Worm (Caenorhabditis elegans) whole organism, L4 larva: ENCODE data around the gene ZK742.3.

Experiments
- D1046.2 ChIP-seq: fragments of 200-800 bp; sonication (Bioruptor generic); IDR thresholded peaks from 2 replicates; pipeline ENCODE4 v1.3.6; 2022; ENCODE audit warnings: missing genetic modification characterization, missing compliant biosample characterization
- F10B5.3 ChIP-seq: sonication (generic microtip); optimal IDR thresholded peaks from 2 replicates; lab custom pipeline; 2016; ENCODE audit warnings: mild to moderate bottlenecking, missing genetic modification characterization, missing compliant biosample characterization
- F26F4.8 ChIP-seq: fragments of 200-800 bp; sonication (Bioruptor generic); conservative IDR thresholded peaks from 2 replicates; pipeline ENCODE4 v1.3.6; 2022; ENCODE audit warnings: missing genetic modification characterization, missing compliant biosample characterization
- F44E2.7 ChIP-seq: fragments of 200-800 bp; sonication (Bioruptor generic); IDR thresholded peaks from 2 replicates; pipeline ENCODE4 v2.1.2; 2022; ENCODE audit warnings: missing genetic modification characterization, missing compliant biosample characterization
- F49E8.2 ChIP-seq: sonication (generic microtip); optimal IDR thresholded peaks from 2 replicates; lab custom pipeline; 2016; ENCODE audit warnings: missing compliant biosample characterization, mild to moderate bottlenecking, missing genetic modification characterization, borderline replicate concordance
- R02D3.7 ChIP-seq: fragments of 150-350 bp; sonication (generic microtip); optimal IDR thresholded peaks from 3 replicates; lab custom pipeline; 2014; ENCODE audit warnings: missing biosample characterization, missing genetic modification characterization
- Y48G9A.11 ChIP-seq: fragments of 200-800 bp; sonication (Bioruptor generic); IDR thresholded peaks from 2 replicates; pipeline ENCODE4 v1.3.6; 2022; ENCODE audit warnings: missing genetic modification reagents, missing genetic modification characterization, missing compliant biosample characterization
- Y75B8A.6 ChIP-seq: fragments of 200-800 bp; sonication (Bioruptor generic); IDR thresholded peaks from 2 replicates; pipeline ENCODE4 v1.3.6; 2022; ENCODE audit warnings: missing genetic modification reagents, missing genetic modification characterization, missing compliant biosample characterization
- ZK337.2 ChIP-seq: fragments of 200-800 bp; sonication (Bioruptor generic); IDR thresholded peaks from 2 replicates; pipeline ENCODE4 v1.3.6; 2022; ENCODE audit warnings: missing genetic modification reagents, missing genetic modification characterization, missing compliant biosample characterization
- aha-1 ChIP-seq: fragments of 150-350 bp; peaks from one replicate; lab custom pipeline; 2014; ENCODE audit warnings: missing biosample characterization, missing genetic modification characterization
- aly-2 ChIP-seq: sonication (generic microtip); optimal IDR thresholded peaks from 2 replicates; lab custom pipeline; 2018; ENCODE audit warnings: missing biosample characterization, missing genetic modification characterization
- ama-1 ChIP-seq: fragments of 150-350 bp; optimal IDR thresholded peaks from 2 replicates; lab custom pipeline; 2014; ENCODE audit warnings: inconsistent platforms, mixed read lengths
- arid-1 ChIP-seq: fragments of 200-800 bp; sonication (Bioruptor generic); conservative IDR thresholded peaks from 2 replicates; pipeline ENCODE4 v1.3.6; 2022; ENCODE audit warnings: missing genetic modification reagents, missing genetic modification characterization, missing compliant biosample characterization
- attf-4 ChIP-seq: sonication (generic microtip); optimal IDR thresholded peaks from 3 replicates; lab custom pipeline; 2017; ENCODE audit warnings: missing biosample characterization, missing genetic modification characterization
- ceh-20 ChIP-seq: fragments of 200-800 bp; sonication (Bioruptor generic); IDR thresholded peaks from 2 replicates; pipeline ENCODE4 v1.3.6; 2022; ENCODE audit warnings: missing genetic modification reagents, missing genetic modification characterization, missing compliant biosample characterization
- ceh-44 ChIP-seq: fragments of 200-800 bp; sonication (Bioruptor generic); IDR thresholded peaks from 2 replicates; pipeline ENCODE4 v1.3.6; 2022; ENCODE audit warnings: missing genetic modification reagents, missing genetic modification characterization, missing compliant biosample characterization
- daf-16 ChIP-seq, 3 experiments: sonication (generic microtip); optimal IDR thresholded peaks; 2 replicates each; lab custom pipeline; 2016 to 2017; ENCODE audit warnings: missing genetic modification characterization in 3 of 3, missing genetic modification reagents in 3 of 3, mild to moderate bottlenecking in 2 of 3, missing compliant biosample characterization in 2 of 3, missing biosample characterization in 1 of 3, moderate library complexity in 1 of 3
- daf-19 ChIP-seq: fragments of 200-800 bp; sonication (Bioruptor generic); conservative IDR thresholded peaks from 2 replicates; pipeline ENCODE4 v1.3.6; 2022; ENCODE audit warnings: missing genetic modification characterization, missing compliant biosample characterization
- dmd-6 ChIP-seq: fragments of 200-800 bp; sonication (Bioruptor generic); IDR thresholded peaks from 2 replicates; pipeline ENCODE4 v1.3.6; 2022; ENCODE audit warnings: missing genetic modification reagents, missing genetic modification characterization, missing compliant biosample characterization
- egl-27 ChIP-seq: sonication (generic microtip); optimal IDR thresholded peaks from 3 replicates; lab custom pipeline; 2017; ENCODE audit warnings: missing biosample characterization, missing genetic modification reagents, missing genetic modification characterization
- egl-43 ChIP-seq: fragments of 200-800 bp; sonication (Bioruptor generic); IDR thresholded peaks from 2 replicates; pipeline ENCODE4 v1.3.6; 2022; ENCODE audit warnings: missing genetic modification reagents, missing genetic modification characterization, missing compliant biosample characterization
- fos-1 ChIP-seq: fragments of 150-350 bp; optimal IDR thresholded peaks from 2 replicates; lab custom pipeline; 2014; ENCODE audit warnings: missing biosample characterization, missing genetic modification characterization
- gei-8 ChIP-seq: fragments of 200-800 bp; sonication (Bioruptor generic); optimal IDR thresholded peaks from 2 replicates; lab custom pipeline; 2018; ENCODE audit warnings: mild to moderate bottlenecking, missing genetic modification characterization, missing compliant biosample characterization
- hlh-11 ChIP-seq: fragments of 200-800 bp; sonication (Bioruptor generic); optimal IDR thresholded peaks from 2 replicates; lab custom pipeline; 2018; ENCODE audit warnings: mild to moderate bottlenecking, missing genetic modification characterization, missing compliant biosample characterization
- jun-1 ChIP-seq: fragments of 150-350 bp; optimal IDR thresholded peaks from 2 replicates; lab custom pipeline; 2014; ENCODE audit warnings: missing biosample characterization, missing genetic modification reagents, missing genetic modification characterization
- lin-13 ChIP-seq: fragments of 150-350 bp; optimal IDR thresholded peaks from 2 replicates; lab custom pipeline; 2014; ENCODE audit warnings: missing biosample characterization, missing genetic modification reagents, missing genetic modification characterization
- lin-38 ChIP-seq: fragments of 200-800 bp; sonication (Bioruptor generic); IDR thresholded peaks from 2 replicates; pipeline ENCODE4 v1.3.6; 2022; ENCODE audit warnings: missing genetic modification reagents, missing genetic modification characterization, missing compliant biosample characterization
- lin-39 ChIP-seq: fragments of 150-350 bp; optimal IDR thresholded peaks from 2 replicates; lab custom pipeline; 2014; ENCODE audit warnings: missing biosample characterization, missing genetic modification reagents, missing genetic modification characterization
- lir-3 ChIP-seq: sonication (generic microtip); optimal IDR thresholded peaks from 2 replicates; lab custom pipeline; 2016; ENCODE audit warnings: mild to moderate bottlenecking, missing genetic modification characterization, missing compliant biosample characterization
- lsy-2 ChIP-seq, 2 experiments: fragments of 150-350 bp in 1 of 2; sonication (generic microtip) in 1 of 2; optimal IDR thresholded peaks; 2 replicates each; lab custom pipeline; 2014 to 2017; ENCODE audit warnings: missing biosample characterization in 2 of 2, missing genetic modification characterization in 2 of 2
- madf-5 ChIP-seq, 2 experiments: fragments of 200-800 bp; sonication (Bioruptor generic); IDR thresholded peaks; 2 replicates each; pipeline ENCODE4 v1.3.6; 2022; ENCODE audit warnings: missing compliant biosample characterization in 2 of 2, missing genetic modification characterization in 2 of 2
- madf-9 ChIP-seq: fragments of 200-800 bp; sonication (Bioruptor generic); conservative IDR thresholded peaks from 2 replicates; pipeline ENCODE4 v1.3.6; 2022; ENCODE audit warnings: missing genetic modification reagents, missing genetic modification characterization, missing compliant biosample characterization
- mdt-29 ChIP-seq: fragments of 200-800 bp; sonication (Bioruptor generic); IDR thresholded peaks from 2 replicates; pipeline ENCODE4 v1.3.6; 2022; ENCODE audit warnings: missing genetic modification reagents, missing genetic modification characterization, missing compliant biosample characterization
- mep-1 ChIP-seq: fragments of 150-350 bp; sonication (generic microtip); optimal IDR thresholded peaks from 3 replicates; lab custom pipeline; 2014; ENCODE audit warnings: missing biosample characterization, missing genetic modification characterization
- mes-2 ChIP-seq: sonication (generic microtip); optimal IDR thresholded peaks from 2 replicates; lab custom pipeline; 2016; ENCODE audit warnings: missing genotype, mild to moderate bottlenecking, missing genetic modification characterization, missing compliant biosample characterization; ENCODE audit not compliant: poor library complexity, severe bottlenecking
- mxl-3 ChIP-seq: fragments of 200-800 bp; sonication (Bioruptor generic); optimal IDR thresholded peaks from 2 replicates; lab custom pipeline; 2018; ENCODE audit warnings: mild to moderate bottlenecking, missing genetic modification characterization, missing compliant biosample characterization
- nhr-102 ChIP-seq: sonication (generic microtip); optimal IDR thresholded peaks from 2 replicates; lab custom pipeline; 2016; ENCODE audit warnings: mild to moderate bottlenecking, missing genetic modification characterization, moderate library complexity, missing compliant biosample characterization
- nhr-11 ChIP-seq: fragments of 150-350 bp; optimal IDR thresholded peaks from 2 replicates; lab custom pipeline; 2014; ENCODE audit warnings: missing biosample characterization, missing genetic modification characterization
- nhr-111 ChIP-seq: fragments of 200-800 bp; sonication (Bioruptor generic); optimal IDR thresholded peaks from 2 replicates; lab custom pipeline; 2018; ENCODE audit warnings: mild to moderate bottlenecking, missing genetic modification characterization, missing compliant biosample characterization
- nhr-25 ChIP-seq: sonication (generic microtip); optimal IDR thresholded peaks from 2 replicates; lab custom pipeline; 2017; ENCODE audit warnings: missing genetic modification characterization, mild to moderate bottlenecking, missing compliant biosample characterization, antibody characterized with exemption, moderate library complexity, borderline replicate concordance; ENCODE audit not compliant: insufficient read depth
- nhr-28 ChIP-seq: fragments of 150-350 bp; optimal IDR thresholded peaks from 2 replicates; lab custom pipeline; 2014; ENCODE audit warnings: missing biosample characterization, missing genetic modification characterization
- nhr-41 ChIP-seq: fragments of 200-800 bp; sonication (Bioruptor generic); IDR thresholded peaks from 2 replicates; pipeline ENCODE4 v1.3.6; 2022; ENCODE audit warnings: missing genetic modification reagents, missing genetic modification characterization, missing compliant biosample characterization
- nhr-77 ChIP-seq: fragments of 150-350 bp; optimal IDR thresholded peaks from 2 replicates; lab custom pipeline; 2014; ENCODE audit warnings: missing biosample characterization, missing genetic modification characterization
- php-3 ChIP-seq: fragments of 200-800 bp; sonication (Bioruptor generic); IDR thresholded peaks from 2 replicates; pipeline ENCODE4 v1.3.6; 2022; ENCODE audit warnings: missing genetic modification reagents, missing genetic modification characterization, missing compliant biosample characterization
- saeg-2 ChIP-seq: fragments of 200-800 bp; sonication (Bioruptor generic); IDR thresholded peaks from 2 replicates; pipeline ENCODE4 v1.3.6; 2022; ENCODE audit warnings: missing genetic modification reagents, missing genetic modification characterization, missing compliant biosample characterization
- set-16 ChIP-seq: fragments of 200-800 bp; sonication (Bioruptor generic); IDR thresholded peaks from 2 replicates; pipeline ENCODE4 v1.3.6; 2022; ENCODE audit warnings: missing genetic modification reagents, missing genetic modification characterization, missing compliant biosample characterization
- skn-1 ChIP-seq: fragments of 150-350 bp; optimal IDR thresholded peaks from 2 replicates; lab custom pipeline; 2014; ENCODE audit warnings: missing biosample characterization, missing genetic modification characterization
- snpc-4 ChIP-seq: fragments of 150-350 bp; optimal IDR thresholded peaks from 2 replicates; lab custom pipeline; 2014; ENCODE audit warnings: missing biosample characterization, missing genetic modification characterization
- spr-3 ChIP-seq: fragments of 200-800 bp; sonication (Bioruptor generic); optimal IDR thresholded peaks from 2 replicates; lab custom pipeline; 2018; ENCODE audit warnings: mild to moderate bottlenecking, missing genetic modification characterization, missing compliant biosample characterization
- tag-97 ChIP-seq: fragments of 200-800 bp; sonication (Bioruptor generic); IDR thresholded peaks from 2 replicates; pipeline ENCODE4 v1.3.6; 2022; ENCODE audit warnings: missing genetic modification characterization, missing compliant biosample characterization
- vab-7 ChIP-seq: fragments of 200-800 bp; sonication (Bioruptor generic); IDR thresholded peaks from 2 replicates; pipeline ENCODE4 v1.3.6; 2022; ENCODE audit warnings: missing genetic modification reagents, missing genetic modification characterization, missing compliant biosample characterization
- ztf-7 ChIP-seq: fragments of 150-350 bp; optimal IDR thresholded peaks from 2 replicates; lab custom pipeline; 2014; ENCODE audit warnings: missing biosample characterization, missing genetic modification characterization

The ZK742.3 gene

DNA sequence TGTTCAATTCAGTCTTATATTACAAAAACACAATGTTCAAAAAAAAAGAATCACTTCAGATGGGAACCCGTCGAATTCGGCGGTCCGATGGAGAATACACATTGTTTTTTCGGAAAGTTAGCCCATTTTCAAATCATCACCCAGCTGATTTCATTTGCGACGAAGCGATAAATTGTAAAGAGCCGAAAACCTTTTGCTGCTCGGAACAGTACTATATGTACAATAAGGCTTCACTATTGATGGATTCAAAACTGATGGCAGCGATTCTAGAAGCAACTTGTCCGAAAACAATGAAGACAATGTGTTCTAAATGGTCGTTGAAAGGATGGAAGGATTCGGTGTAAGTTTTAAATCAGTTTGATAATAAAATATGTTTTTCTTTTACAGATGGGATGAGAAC is 48.2 kb upstream of the ZK742.3 start, which contains the start of gene C37C3.1:
C37C3.1 (plus strand) TSS at position 33 of the 400 bp plus-strand sequence.
- no peak for TF ChIP-seq fos-1 (tag; lab: Kevin White, UChicago)
- TF ChIP-seq lsy-2 (tag; optimal IDR thresholded peaks at IDR 0.05; lab: Kevin White, UChicago), result peak in 1 of 2 experiments; percentile 59
- no peak for TF ChIP-seq skn-1 (tag; lab: Kevin White, UChicago)
- TF ChIP-seq lin-38 (GFP tag; lab: Robert Waterston, UW), result peak; percentile 57
- TF ChIP-seq Y48G9A.11 (GFP tag; lab: Robert Waterston, UW), result no peak
- no peak for TF ChIP-seq ztf-7 (tag; lab: Kevin White, UChicago)
- TF ChIP-seq set-16, result no peak
- peak; percentile 84 for TF ChIP-seq ama-1 (lab: Kevin White, UChicago)
- peak; percentile 69 for TF ChIP-seq nhr-102 (tag; lab: Kevin White, UChicago)
- no peak for TF ChIP-seq Y75B8A.6 (GFP tag; lab: Robert Waterston, UW)
- TF ChIP-seq nhr-11 (tag; lab: Kevin White, UChicago), result no peak
- TF ChIP-seq mes-2, result no peak
- TF ChIP-seq egl-43 (GFP tag; lab: Robert Waterston, UW), result no peak
- TF ChIP-seq php-3, result no peak
- TF ChIP-seq nhr-25 (tag; lab: Kevin White, UChicago), result no peak
- no peak for TF ChIP-seq hlh-11 (tag; lab: Kevin White, UChicago)
- no peak for TF ChIP-seq aly-2 (tag; lab: Kevin White, UChicago)
- TF ChIP-seq arid-1 (GFP tag; lab: Robert Waterston, UW), result peak; percentile 57; the same call in 1 of the 2 replicates
- no peak for TF ChIP-seq daf-19
- peak; percentile 13 for TF ChIP-seq spr-3 (GFP tag; lab: Kevin White, UChicago)
- no peak for TF ChIP-seq R02D3.7 (tag; lab: Kevin White, UChicago)
- peak; percentile 57 for TF ChIP-seq lin-13
- no peak for TF ChIP-seq tag-97 (GFP tag; lab: Robert Waterston, UW)
- no peak for TF ChIP-seq mdt-29
- no peak for TF ChIP-seq mxl-3 (GFP tag; lab: Kevin White, UChicago)
- no peak for TF ChIP-seq egl-27 (tag; lab: Kevin White, UChicago)
- TF ChIP-seq nhr-77 (tag; lab: Kevin White, UChicago), result no peak
- no peak for TF ChIP-seq ceh-20
- TF ChIP-seq madf-9 (GFP tag; lab: Robert Waterston, UW), result no peak
- TF ChIP-seq nhr-28 (tag; lab: Kevin White, UChicago), result no peak
- no peak for TF ChIP-seq D1046.2
- TF ChIP-seq F49E8.2 (tag; lab: Kevin White, UChicago), result peak; percentile 17
- TF ChIP-seq vab-7, result no peak
- peak; percentile 59 for TF ChIP-seq F10B5.3 (tag; lab: Kevin White, UChicago)
- no peak for TF ChIP-seq ZK337.2 (GFP tag; lab: Robert Waterston, UW)
- no peak for TF ChIP-seq saeg-2 (GFP tag; lab: Robert Waterston, UW)
- TF ChIP-seq attf-4 (tag; lab: Kevin White, UChicago), result no peak
- no peak for TF ChIP-seq dmd-6 (GFP tag; lab: Robert Waterston, UW)
- no peak for TF ChIP-seq nhr-41 (GFP tag; lab: Robert Waterston, UW)
- peak; percentile 94 for TF ChIP-seq aha-1 (tag; lab: Kevin White, UChicago)
- TF ChIP-seq ceh-44 (GFP tag; lab: Robert Waterston, UW), result no peak
- no peak for TF ChIP-seq jun-1 (tag; lab: Kevin White, UChicago)
- no peak for TF ChIP-seq F44E2.7 (GFP tag; lab: Robert Waterston, UW)
- TF ChIP-seq nhr-111 (GFP tag; lab: Kevin White, UChicago), result no peak
- peak; percentile 35 for TF ChIP-seq mep-1 (tag; lab: Kevin White, UChicago)
- TF ChIP-seq lin-39 (tag; lab: Kevin White, UChicago), result no peak
- TF ChIP-seq F26F4.8 (GFP tag; lab: Robert Waterston, UW), result no peak
- no peak for TF ChIP-seq gei-8 (GFP tag; lab: Kevin White, UChicago)
- TF ChIP-seq snpc-4 (tag; lab: Kevin White, UChicago), result no peak
- no peak for TF ChIP-seq lir-3 (tag; lab: Kevin White, UChicago)
- TF ChIP-seq madf-5 (GFP tag; IDR thresholded peaks at IDR 0.05; lab: Robert Waterston, UW), result no peak
- TF ChIP-seq daf-16 (GFP tag; optimal IDR thresholded peaks at IDR 0.05; lab: Kevin White, UChicago), result no peak
- no peak for TF ChIP-seq daf-16 (tag; optimal IDR thresholded peaks at IDR 0.05; lab: Kevin White, UChicago)
